Fruit fly (Drosophila melanogaster): ENCODE results near the gene CG12229.

CG12229 gene

DNA sequence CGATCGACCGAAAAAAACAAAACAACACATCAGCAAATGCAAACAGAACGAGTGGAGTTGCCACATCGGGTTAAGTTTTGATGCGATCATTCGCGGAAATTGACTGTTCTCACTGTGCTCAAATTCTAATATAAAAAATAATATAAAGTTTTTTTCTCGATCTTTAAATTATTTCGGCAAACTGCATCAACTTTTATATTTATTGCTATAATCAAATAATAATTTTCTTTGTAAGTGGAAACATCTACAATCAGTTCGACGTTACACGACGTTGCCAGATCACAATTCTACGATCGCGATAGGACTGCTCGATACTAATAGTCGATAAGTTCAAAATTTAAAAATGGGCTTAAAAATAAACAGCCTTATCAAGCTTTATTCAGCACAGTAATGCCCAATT lies 7.5 kb downstream of the CG12229 start, which contains the start of gene Gorab (continued):
- TF ChIP-seq Lim3 (GFP tag; IDR thresholded peaks at IDR 0.05): peak; percentile 88
- TF ChIP-seq gce (GFP tag; IDR thresholded peaks at IDR 0.05): peak; percentile 82; the same call in 1 of the 3 replicates
- peak; percentile 92 for TF ChIP-seq Chrac-16 (GFP tag; optimal IDR thresholded peaks at IDR 0.05)
- peak; percentile 87 for TF ChIP-seq ken (GFP tag; IDR thresholded peaks at IDR 0.05)
- TF ChIP-seq Taf1 (GFP tag; IDR thresholded peaks at IDR 0.05): peak; percentile 90
- peak; percentile 89 for TF ChIP-seq CG1024 (GFP tag; IDR thresholded peaks at IDR 0.05)
- peak; percentile 85 for TF ChIP-seq CG10462 (GFP tag; optimal IDR thresholded peaks at IDR 0.05)
- peak; percentile 87 for TF ChIP-seq dimm (GFP tag; IDR thresholded peaks at IDR 0.05)
- peak; percentile 48; the same call in 1 of the 2 replicates for TF ChIP-seq unc-4 (GFP tag; IDR thresholded peaks at IDR 0.05; ENCODE audit: partially characterized antibody)
- TF ChIP-seq grn (GFP tag; optimal IDR thresholded peaks at IDR 0.05): peak; percentile 77
- TF ChIP-seq lbe (GFP tag; optimal IDR thresholded peaks at IDR 0.05): peak; percentile 90
- TF ChIP-seq Sry-δ (GFP tag; optimal IDR thresholded peaks at IDR 0.05): peak; percentile 61
- TF ChIP-seq bowl (GFP tag; IDR thresholded peaks at IDR 0.05): peak; percentile 83
- no peak for TF ChIP-seq yki (optimal IDR thresholded peaks at IDR 0.05)
- peak; percentile 64 for TF ChIP-seq jing (GFP tag; optimal IDR thresholded peaks at IDR 0.05)
- TF ChIP-seq CG13287 (GFP tag; IDR thresholded peaks at IDR 0.05; ENCODE audit: partially characterized antibody): peak; percentile 62
- peak; percentile 87 for TF ChIP-seq CG10147 (GFP tag; optimal IDR thresholded peaks at IDR 0.05)
- TF ChIP-seq gfzf (GFP tag; optimal IDR thresholded peaks at IDR 0.05): peak; percentile 20
- peak; percentile 88 for TF ChIP-seq CG10654 (GFP tag; optimal IDR thresholded peaks at IDR 0.05)
- peak; percentile 49 for TF ChIP-seq inv (GFP tag; IDR thresholded peaks at IDR 0.05; ENCODE audit: partially characterized antibody)
- TF ChIP-seq Hmr (GFP tag; optimal IDR thresholded peaks at IDR 0.05): peak; percentile 67
- peak; percentile 93 for TF ChIP-seq Mrtf (GFP tag; IDR thresholded peaks at IDR 0.05)
- peak; percentile 30; the same call in 1 of the 3 replicates for TF ChIP-seq sr (GFP tag; IDR thresholded peaks at IDR 0.05)
- peak; percentile 91 for TF ChIP-seq MBD-R2 (GFP tag; IDR thresholded peaks at IDR 0.05)
- TF ChIP-seq Hey (tag; optimal IDR thresholded peaks at IDR 0.05): peak; percentile 6
- peak; percentile 37 for TF ChIP-seq luna (GFP tag; optimal IDR thresholded peaks at IDR 0.05)
- peak; percentile 24 for TF ChIP-seq CG3163 (GFP tag; optimal IDR thresholded peaks at IDR 0.05)
- peak; percentile 90 for TF ChIP-seq seq (GFP tag; IDR thresholded peaks at IDR 0.05)
- TF ChIP-seq CG15479 (GFP tag; optimal IDR thresholded peaks at IDR 0.05): no peak
- TF ChIP-seq gsb (GFP tag; IDR thresholded peaks at IDR 0.05): peak; percentile 78
- TF ChIP-seq CG32532 (GFP tag; IDR thresholded peaks at IDR 0.05): peak; percentile 97
- no peak for TF ChIP-seq CG6854 (GFP tag; optimal IDR thresholded peaks at IDR 0.05)
- peak; percentile 86 for TF ChIP-seq CG15696 (tag; optimal IDR thresholded peaks at IDR 0.05)
- TF ChIP-seq en (GFP tag; optimal IDR thresholded peaks at IDR 0.05): no peak
- TF ChIP-seq h (optimal IDR thresholded peaks at IDR 0.05): no peak
- TF ChIP-seq bigmax (GFP tag; optimal IDR thresholded peaks at IDR 0.05): peak; percentile 19
- peak; percentile 44 for TF ChIP-seq sqz (GFP tag; optimal IDR thresholded peaks at IDR 0.05)
- peak; percentile 67 for TF ChIP-seq D19B (GFP tag; optimal IDR thresholded peaks at IDR 0.05)
- TF ChIP-seq MTF-1 (GFP tag; optimal IDR thresholded peaks at IDR 0.05; ENCODE audit: borderline replicate concordance): peak; percentile 60
- TF ChIP-seq peb (GFP tag; IDR thresholded peaks at IDR 0.05): peak; percentile 87
- TF ChIP-seq lov (optimal IDR thresholded peaks at IDR 0.05): no peak
- TF ChIP-seq lov (GFP tag; IDR thresholded peaks at IDR 0.05): peak; percentile 83; the same call in 2 of the 3 replicates
- TF ChIP-seq CG10267 (tag; optimal IDR thresholded peaks at IDR 0.05): peak; percentile 85
- TF ChIP-seq sc (optimal IDR thresholded peaks at IDR 0.05): no peak
- TF ChIP-seq sc (GFP tag; optimal IDR thresholded peaks at IDR 0.05): peak; percentile 78
- TF ChIP-seq ap (GFP tag; IDR thresholded peaks at IDR 0.05): peak; percentile 96
- peak in 1 of 2 experiments; percentile 16 for TF ChIP-seq Eip74EF (GFP tag; optimal IDR thresholded peaks at IDR 0.05)
- peak; percentile 97 for TF ChIP-seq dysf (GFP tag; IDR thresholded peaks at IDR 0.05)
- TF ChIP-seq CG12071 (GFP tag; optimal IDR thresholded peaks at IDR 0.05): no peak
- peak; percentile 45 for TF ChIP-seq exex (tag; optimal IDR thresholded peaks at IDR 0.05)
- TF ChIP-seq CG11696 (GFP tag; IDR thresholded peaks at IDR 0.05): peak; percentile 82
- TF ChIP-seq CG17359 (tag; optimal IDR thresholded peaks at IDR 0.05): peak; percentile 88
